Worm (Caenorhabditis elegans) whole organism, mixed stage, embryonic: ENCODE data around the gene pho-12.

ENCODE experiments used
- bed-3 ChIP-seq: fragments of 200-800 bp; sonication (Bioruptor generic); optimal IDR thresholded peaks from 3 replicates; lab custom pipeline; 2018; ENCODE audit warnings: mild to moderate bottlenecking, missing genetic modification characterization, moderate library complexity, missing compliant biosample characterization
- blmp-1 ChIP-seq: fragments of 150-350 bp; optimal IDR thresholded peaks from 2 replicates; lab custom pipeline; 2014; ENCODE audit warnings: missing biosample characterization, missing genetic modification characterization
- ceh-39 ChIP-seq: fragments of 150-350 bp; optimal IDR thresholded peaks from 2 replicates; lab custom pipeline; 2014; ENCODE audit warnings: missing biosample characterization, missing genetic modification characterization
- ceh-43 ChIP-seq: fragments of 200-800 bp; sonication (Bioruptor generic); optimal IDR thresholded peaks from 2 replicates; lab custom pipeline; 2018; ENCODE audit warnings: mild to moderate bottlenecking, missing genetic modification characterization, moderate library complexity, missing compliant biosample characterization
- ceh-83 ChIP-seq: fragments of 200-800 bp; sonication (Bioruptor generic); optimal IDR thresholded peaks from 2 replicates; lab custom pipeline; 2018; ENCODE audit warnings: mild to moderate bottlenecking, missing genetic modification characterization, missing compliant biosample characterization
- ces-1 ChIP-seq: fragments of 150-350 bp; optimal IDR thresholded peaks from 2 replicates; lab custom pipeline; 2014; ENCODE audit warnings: missing biosample characterization, missing genetic modification reagents, missing genetic modification characterization
- cnd-1 ChIP-seq: fragments of 200-800 bp; sonication (Bioruptor generic); optimal IDR thresholded peaks from 2 replicates; lab custom pipeline; 2018; ENCODE audit warnings: mild to moderate bottlenecking, missing genetic modification characterization, missing compliant biosample characterization
- drap-1 ChIP-seq: fragments of 200-800 bp; sonication (Bioruptor generic); optimal IDR thresholded peaks from 3 replicates; lab custom pipeline; 2018; ENCODE audit warnings: mild to moderate bottlenecking, missing genetic modification characterization, missing compliant biosample characterization
- elt-3 ChIP-seq: fragments of 150-350 bp; optimal IDR thresholded peaks from 2 replicates; lab custom pipeline; 2014; ENCODE audit warnings: missing biosample characterization, missing genetic modification characterization
- flh-1 ChIP-seq: fragments of 200-800 bp; sonication (Bioruptor generic); optimal IDR thresholded peaks from 2 replicates; lab custom pipeline; 2018; ENCODE audit warnings: mild to moderate bottlenecking, missing genetic modification characterization, moderate library complexity, missing compliant biosample characterization
- ham-2 ChIP-seq: fragments of 200-800 bp; sonication (Bioruptor generic); optimal IDR thresholded peaks from 2 replicates; lab custom pipeline; 2018; ENCODE audit warnings: mild to moderate bottlenecking, missing genetic modification characterization, missing compliant biosample characterization
- hlh-1 ChIP-seq: fragments of 150-350 bp; optimal IDR thresholded peaks from 2 replicates; lab custom pipeline; 2014; ENCODE audit warnings: missing biosample characterization, missing genetic modification reagents, missing genetic modification characterization
- lin-13 ChIP-seq: fragments of 150-350 bp; optimal IDR thresholded peaks from 2 replicates; lab custom pipeline; 2014; ENCODE audit warnings: missing biosample characterization, missing genetic modification characterization
- lin-32 ChIP-seq: fragments of 200-800 bp; sonication (Bioruptor generic); optimal IDR thresholded peaks from 2 replicates; lab custom pipeline; 2018; ENCODE audit warnings: mild to moderate bottlenecking, missing genetic modification characterization, missing compliant biosample characterization
- lsy-2 ChIP-seq: fragments of 150-350 bp; optimal IDR thresholded peaks from 2 replicates; lab custom pipeline; 2014; ENCODE audit warnings: missing biosample characterization, missing genetic modification characterization
- mab-5 ChIP-seq: fragments of 150-350 bp; optimal IDR thresholded peaks from 2 replicates; lab custom pipeline; 2014; ENCODE audit warnings: missing biosample characterization, missing genetic modification characterization
- mep-1 ChIP-seq: fragments of 150-350 bp; optimal IDR thresholded peaks from 2 replicates; lab custom pipeline; 2017; ENCODE audit warnings: missing biosample characterization, missing genetic modification reagents, missing genetic modification characterization, inconsistent platforms
- mls-2 ChIP-seq: sonication (generic microtip); optimal IDR thresholded peaks from 2 replicates; lab custom pipeline; 2016; ENCODE audit warnings: mild to moderate bottlenecking, missing genetic modification characterization, moderate library complexity, missing compliant biosample characterization
- nhr-2 ChIP-seq: fragments of 150-350 bp; optimal IDR thresholded peaks from 2 replicates; lab custom pipeline; 2014; ENCODE audit warnings: missing biosample characterization, missing genetic modification characterization
- nhr-237 ChIP-seq: fragments of 150-350 bp; optimal IDR thresholded peaks from 2 replicates; lab custom pipeline; 2014; ENCODE audit warnings: missing biosample characterization, missing genetic modification characterization
- nhr-76 ChIP-seq: sonication (generic microtip); optimal IDR thresholded peaks from 2 replicates; lab custom pipeline; 2017; ENCODE audit warnings: missing biosample characterization, missing genetic modification characterization
- pha-4 ChIP-seq: fragments of 150-350 bp; optimal IDR thresholded peaks from 2 replicates; lab custom pipeline; 2018; ENCODE audit warnings: missing biosample characterization, missing genetic modification reagents, missing genetic modification characterization
- sem-2 ChIP-seq: fragments of 200-800 bp; sonication (Bioruptor generic); optimal IDR thresholded peaks from 2 replicates; lab custom pipeline; 2018; ENCODE audit warnings: mild to moderate bottlenecking, missing genetic modification characterization, missing compliant biosample characterization
- sptf-1 ChIP-seq: sonication (generic microtip); optimal IDR thresholded peaks from 2 replicates; lab custom pipeline; 2017; ENCODE audit warnings: mild to moderate bottlenecking, missing genetic modification characterization, moderate library complexity, missing compliant biosample characterization
- tbx-8 ChIP-seq: fragments of 200-800 bp; sonication (Bioruptor generic); optimal IDR thresholded peaks from 2 replicates; lab custom pipeline; 2018; ENCODE audit warnings: mild to moderate bottlenecking, missing genetic modification characterization, moderate library complexity, missing compliant biosample characterization
- unc-39 ChIP-seq: fragments of 150-350 bp; optimal IDR thresholded peaks from 2 replicates; lab custom pipeline; 2014; ENCODE audit warnings: missing biosample characterization, missing genetic modification characterization
- unc-62 ChIP-seq: fragments of 150-350 bp; optimal IDR thresholded peaks from 2 replicates; lab custom pipeline; 2014; ENCODE audit warnings: missing biosample characterization, missing genetic modification reagents, missing genetic modification characterization
- zip-8 ChIP-seq: fragments of 150-350 bp; optimal IDR thresholded peaks from 2 replicates; lab custom pipeline; 2014; ENCODE audit warnings: missing biosample characterization, missing genetic modification characterization
- ztf-11 ChIP-seq: fragments of 150-350 bp; optimal IDR thresholded peaks from 2 replicates; lab custom pipeline; 2014; ENCODE audit warnings: missing biosample characterization, missing genetic modification characterization

The pho-12 gene

DNA sequence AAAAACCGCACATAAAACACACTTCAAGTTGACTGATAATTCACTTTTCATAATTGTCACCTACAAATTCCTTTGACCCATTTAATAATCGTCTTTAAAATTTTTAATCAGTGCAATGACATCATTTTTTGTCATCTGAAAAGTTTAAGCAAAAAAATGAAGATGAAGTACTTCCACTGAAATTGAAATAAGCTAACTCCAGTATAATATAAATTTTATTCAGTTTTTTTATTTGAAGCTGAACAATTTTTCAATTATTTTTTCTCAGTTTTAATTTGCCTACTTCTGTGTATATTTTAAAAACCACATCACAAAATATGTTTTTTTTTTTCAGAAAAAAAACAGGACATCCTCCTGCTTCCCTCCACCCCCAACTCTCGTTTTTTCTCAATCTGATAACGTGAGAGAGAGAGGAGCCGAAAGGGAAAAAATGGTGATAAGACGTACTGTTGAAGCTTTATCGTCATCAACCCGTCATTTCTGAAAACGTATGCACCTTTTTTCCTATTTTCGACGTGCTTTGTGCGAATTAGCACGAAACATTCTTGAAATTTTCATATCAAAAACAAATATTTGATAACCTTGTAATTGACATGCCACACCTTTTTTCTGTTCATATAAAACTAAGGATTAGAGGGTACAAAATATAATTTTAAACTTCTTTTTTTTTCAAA is 43.3 kb upstream of the pho-12 start, which contains the start of the genes C04G6.11 and mpk-2:
Gene C04G6.11, minus strand, starts transcription at position 51 of the 674 bp plus-strand sequence.
Gene mpk-2, plus strand, starts transcription at position 335 of the 674 bp plus-strand sequence.
- TF ChIP-seq mls-2 (tag; lab: Kevin White, UChicago), result no peak

DNA sequence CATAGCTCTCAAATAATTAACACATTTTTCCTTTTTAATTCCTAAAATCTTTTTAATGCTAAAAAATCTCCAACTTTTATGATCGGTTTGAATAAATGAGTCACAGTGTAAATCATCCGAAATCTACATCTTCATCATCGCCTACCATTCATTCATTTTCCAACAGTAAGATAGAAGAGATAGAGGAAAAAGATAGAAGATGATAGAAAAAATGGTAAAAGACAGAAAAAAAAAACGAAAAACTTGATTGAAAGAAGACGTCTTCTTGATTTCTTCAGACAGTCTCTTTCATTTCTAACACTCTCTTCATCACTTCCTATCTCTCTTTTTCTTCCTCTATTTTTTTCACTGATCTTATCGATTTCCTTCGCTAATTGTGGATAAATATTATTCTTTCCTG is 42.6 kb upstream of the pho-12 start:
- TF ChIP-seq elt-3 (tag; lab: Kevin White, UChicago), result no peak
- no peak for TF ChIP-seq ceh-43
- TF ChIP-seq nhr-237 (tag; lab: Kevin White, UChicago), result no peak
- no peak for TF ChIP-seq ceh-39
- TF ChIP-seq zip-8 (tag; lab: Kevin White, UChicago), result no peak
- no peak for TF ChIP-seq bed-3
- no peak for TF ChIP-seq pha-4
- TF ChIP-seq ztf-11, result no peak
- no peak for TF ChIP-seq unc-62 (GFP tag; lab: Kevin White, UChicago)
- no peak for TF ChIP-seq mep-1 (tag; lab: Kevin White, UChicago)
- no peak for TF ChIP-seq mls-2 (tag; lab: Kevin White, UChicago)
- no peak for TF ChIP-seq tbx-8 (GFP tag; lab: Kevin White, UChicago)
- TF ChIP-seq hlh-1 (tag; lab: Kevin White, UChicago), result no peak
- TF ChIP-seq lin-13, result no peak
- TF ChIP-seq ham-2 (GFP tag; lab: Kevin White, UChicago), result no peak
- TF ChIP-seq ceh-83 (GFP tag; lab: Kevin White, UChicago), result no peak
- no peak for TF ChIP-seq blmp-1
- TF ChIP-seq lin-32 (GFP tag; lab: Kevin White, UChicago), result no peak
- no peak for TF ChIP-seq sem-2 (GFP tag; lab: Kevin White, UChicago)
- TF ChIP-seq ces-1 (GFP tag; lab: Kevin White, UChicago), result no peak

DNA sequence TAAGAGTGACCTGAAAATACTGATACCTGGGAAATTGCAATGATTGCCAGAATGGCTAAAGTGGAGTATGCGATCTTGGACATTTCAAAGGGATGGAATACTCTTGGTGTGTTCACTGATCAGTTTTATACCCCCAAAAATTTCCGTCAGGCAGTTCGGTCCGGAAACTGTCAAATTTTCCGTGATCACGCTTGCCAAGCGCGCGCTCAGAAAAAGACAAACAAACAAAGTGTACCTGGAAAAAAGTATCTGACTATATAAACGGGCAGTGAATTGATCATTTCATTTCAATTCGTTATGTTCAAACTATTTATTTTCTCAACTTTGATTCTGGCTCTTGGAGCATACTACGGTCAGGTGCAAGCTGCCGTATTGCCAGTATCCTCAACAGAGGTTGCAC is 41.1 kb upstream of the pho-12 start, which contains the start of the genes idpb-3 and idpb-1:
Gene idpb-3, minus strand, starts transcription at position 101 of the 400 bp plus-strand sequence.
Gene idpb-1, plus strand, starts transcription at position 284 of the 400 bp plus-strand sequence.
- TF ChIP-seq nhr-237 (tag; lab: Kevin White, UChicago), result no peak
- no peak for TF ChIP-seq mep-1 (tag; lab: Kevin White, UChicago)
- TF ChIP-seq drap-1 (GFP tag; lab: Kevin White, UChicago), result no peak

DNA sequence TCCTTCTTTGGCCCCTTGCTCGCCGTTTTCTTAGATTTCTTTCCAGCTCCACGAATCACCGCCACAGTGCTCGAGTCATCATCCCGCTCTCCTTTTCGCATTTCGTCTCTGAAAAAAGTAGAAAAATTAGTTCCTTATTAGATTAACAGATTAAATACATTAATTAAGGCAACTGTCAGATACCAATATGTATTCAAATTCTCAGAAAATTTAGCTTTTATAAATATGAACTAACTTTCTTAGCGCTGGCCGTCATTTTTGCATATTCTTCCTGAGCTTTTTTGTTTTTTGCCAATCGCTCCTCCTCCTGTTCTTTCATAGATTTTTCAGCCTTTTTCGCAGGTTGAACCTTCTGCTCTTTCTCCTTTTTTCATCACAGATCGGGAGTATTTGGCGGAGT is 39.0 kb upstream of the pho-12 start, which contains the start of gene C04G6.6:
Gene C04G6.6, minus strand, starts transcription at position 101 of the 400 bp plus-strand sequence.
- TF ChIP-seq pha-4 (no peak), nhr-76 (tag; lab: Kevin White, UChicago) (no peak), mep-1 (tag; lab: Kevin White, UChicago) (no peak), ham-2 (GFP tag; lab: Kevin White, UChicago) (no peak), flh-1 (GFP tag; lab: Kevin White, UChicago) (no peak), ceh-83 (GFP tag; lab: Kevin White, UChicago) (no peak), sptf-1 (tag; lab: Kevin White, UChicago) (no peak), ztf-11 (no peak), mls-2 (tag; lab: Kevin White, UChicago) (no peak), elt-3 (tag; lab: Kevin White, UChicago) (no peak), blmp-1 (no peak), cnd-1 (tag; lab: Kevin White, UChicago) (no peak), sem-2 (GFP tag; lab: Kevin White, UChicago) (no peak), mab-5 (no peak), unc-39 (tag; lab: Kevin White, UChicago) (no peak)

DNA sequence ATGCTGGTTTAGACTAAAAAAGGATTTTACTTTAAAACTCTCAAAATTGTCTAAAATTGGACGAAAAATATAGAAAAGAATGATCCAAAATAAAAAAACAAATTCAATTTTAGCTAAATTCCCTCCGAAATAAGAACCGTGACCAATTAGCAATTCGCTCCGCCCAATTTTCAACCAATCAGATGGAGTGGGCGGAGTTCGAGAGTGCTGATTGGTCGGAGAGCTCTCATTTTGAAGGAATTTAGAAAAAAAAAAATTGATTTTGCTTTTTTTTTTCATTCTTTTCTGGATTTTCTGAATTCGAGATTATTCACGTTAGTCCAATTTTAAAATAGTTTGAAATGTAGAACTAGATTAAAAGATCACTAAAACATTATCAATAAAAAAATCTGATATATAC is 38.4 kb upstream of the pho-12 start:
- no peak for TF ChIP-seq nhr-2
- no peak for TF ChIP-seq ham-2 (GFP tag; lab: Kevin White, UChicago)
- no peak for TF ChIP-seq zip-8 (tag; lab: Kevin White, UChicago)
- no peak for TF ChIP-seq lsy-2 (tag; lab: Kevin White, UChicago)
- no peak for TF ChIP-seq mep-1 (tag; lab: Kevin White, UChicago)
- no peak for TF ChIP-seq mab-5
- TF ChIP-seq sptf-1 (tag; lab: Kevin White, UChicago), result no peak
- no peak for TF ChIP-seq lin-13
- no peak for TF ChIP-seq ceh-83 (GFP tag; lab: Kevin White, UChicago)
